Fruit fly (Drosophila melanogaster) whole organism, embryonic: ENCODE results near the gene CG13829.
A peak's percentile ranks its signal among the peaks of the same experiment; 100 is the strongest.

ENCODE experiments used
- Abd-B ChIP-seq: fragments of 200-800 bp; sonication (Bioruptor generic); optimal IDR thresholded peaks from 2 replicates; lab custom pipeline; 2018; ENCODE audit warnings: missing biosample characterization, mild to moderate bottlenecking, missing genetic modification characterization, moderate library complexity
- BEAF-32 ChIP-seq: fragments of 200-800 bp; sonication (Bioruptor generic); optimal IDR thresholded peaks from 3 replicates; lab custom pipeline; 2017; ENCODE audit warnings: missing biosample characterization, missing genetic modification characterization, mild to moderate bottlenecking, moderate library complexity, missing genetic modification reagents
- CG10147 ChIP-seq: fragments of 200-800 bp; sonication (Bioruptor generic); optimal IDR thresholded peaks from 2 replicates; lab custom pipeline; 2019; ENCODE audit warnings: missing biosample characterization, mild to moderate bottlenecking, missing genetic modification characterization, moderate library complexity
- CG10462 ChIP-seq: fragments of 200-800 bp; sonication (Bioruptor generic); optimal IDR thresholded peaks from 2 replicates; lab custom pipeline; 2016; ENCODE audit warnings: missing biosample characterization, missing genetic modification characterization
- CG10959 ChIP-seq: fragments of 200-800 bp; sonication (Bioruptor generic); IDR thresholded peaks from 2 replicates; pipeline ENCODE4 v1.3.6; 2022; ENCODE audit warnings: missing biosample characterization, missing genetic modification characterization
- CG11093 ChIP-seq: fragments of 200-800 bp; sonication (Bioruptor generic); IDR thresholded peaks from 3 replicates; pipeline ENCODE4 v1.3.6; 2022; ENCODE audit warnings: missing biosample characterization, missing genetic modification characterization
- CG11247 ChIP-seq: fragments of 200-800 bp; sonication (Bioruptor generic); IDR thresholded peaks from 2 replicates; pipeline ENCODE4 v1.3.6; 2022; ENCODE audit warnings: missing biosample characterization, missing genetic modification characterization
- CG11723 ChIP-seq: fragments of 200-800 bp; sonication (Bioruptor generic); optimal IDR thresholded peaks from 2 replicates; lab custom pipeline; 2017; ENCODE audit warnings: missing biosample characterization, mild to moderate bottlenecking, missing genetic modification characterization
- CG12104 ChIP-seq: fragments of 200-800 bp; sonication (Bioruptor generic); optimal IDR thresholded peaks from 3 replicates; lab custom pipeline; 2016; ENCODE audit warnings: missing biosample characterization, missing genetic modification characterization
- CG1233 ChIP-seq: fragments of 200-800 bp; sonication (Bioruptor generic); optimal IDR thresholded peaks from 4 replicates; lab custom pipeline; 2018; ENCODE audit warnings: missing biosample characterization, mild to moderate bottlenecking, missing genetic modification characterization
- CG14441 ChIP-seq: fragments of 200-800 bp; sonication (Bioruptor generic); IDR thresholded peaks from 2 replicates; pipeline ENCODE4 v1.3.6; 2022; ENCODE audit warnings: missing biosample characterization, missing genetic modification characterization
- CG14710 ChIP-seq: fragments of 200-800 bp; sonication (Bioruptor generic); optimal IDR thresholded peaks from 3 replicates; lab custom pipeline; 2019; ENCODE audit warnings: missing biosample characterization, mild to moderate bottlenecking, missing genetic modification characterization, moderate library complexity
- CG17802 ChIP-seq: fragments of 200-800 bp; sonication (Bioruptor generic); optimal IDR thresholded peaks from 2 replicates; lab custom pipeline; 2018; ENCODE audit warnings: missing biosample characterization, mild to moderate bottlenecking, missing genetic modification characterization, moderate library complexity
- CG30020 ChIP-seq: fragments of 200-800 bp; optimal IDR thresholded peaks from 2 replicates; lab custom pipeline; 2019; ENCODE audit warnings: missing biosample characterization, mild to moderate bottlenecking, missing genetic modification characterization, moderate library complexity
- CG31224 ChIP-seq: fragments of 200-800 bp; sonication (Bioruptor generic); IDR thresholded peaks from 2 replicates; pipeline ENCODE4 v1.3.6; 2022; ENCODE audit warnings: missing biosample characterization, missing genetic modification characterization
- CG3163 ChIP-seq: fragments of 200-800 bp; sonication (Bioruptor generic); optimal IDR thresholded peaks from 3 replicates; lab custom pipeline; 2016; ENCODE audit warnings: missing biosample characterization, missing genetic modification characterization
- CG3847 ChIP-seq: fragments of 200-800 bp; sonication (Bioruptor generic); IDR thresholded peaks from 2 replicates; pipeline ENCODE4 v1.3.6; 2022; ENCODE audit warnings: missing biosample characterization, missing genetic modification characterization
- CG42726 ChIP-seq: fragments of 200-800 bp; sonication (Bioruptor generic); IDR thresholded peaks from 2 replicates; pipeline ENCODE4 v1.3.6; 2022; ENCODE audit warnings: missing biosample characterization, missing genetic modification characterization; ENCODE audit not compliant: partially characterized antibody
- CG4328 ChIP-seq: fragments of 200-800 bp; sonication (Bioruptor generic); optimal IDR thresholded peaks from 3 replicates; lab custom pipeline; 2017; ENCODE audit warnings: missing biosample characterization, missing genetic modification reagents, missing genetic modification characterization
- CG5953 ChIP-seq: fragments of 200-800 bp; sonication (Bioruptor generic); IDR thresholded peaks from 2 replicates; pipeline ENCODE4 v1.3.6; 2022; ENCODE audit warnings: missing biosample characterization, missing genetic modification characterization
- CG6683 ChIP-seq: fragments of 200-800 bp; sonication (Bioruptor generic); optimal IDR thresholded peaks from 2 replicates; lab custom pipeline; 2017; ENCODE audit warnings: missing biosample characterization, mild to moderate bottlenecking, missing genetic modification characterization, missing genetic modification reagents
- CG6689 ChIP-seq: fragments of 200-800 bp; sonication (Bioruptor generic); IDR thresholded peaks from 2 replicates; pipeline ENCODE4 v1.3.6; 2022; ENCODE audit warnings: missing biosample characterization, missing genetic modification characterization
- CG7271 ChIP-seq: fragments of 200-800 bp; sonication (Bioruptor generic); optimal IDR thresholded peaks from 2 replicates; lab custom pipeline; 2018; ENCODE audit warnings: missing biosample characterization, mild to moderate bottlenecking, missing genetic modification characterization, moderate library complexity
- CG8359 ChIP-seq: fragments of 200-800 bp; sonication (Bioruptor generic); optimal IDR thresholded peaks from 2 replicates; lab custom pipeline; 2017; ENCODE audit warnings: missing biosample characterization, mild to moderate bottlenecking, missing genetic modification characterization, borderline replicate concordance
- Dbx ChIP-seq: fragments of 200-800 bp; sonication (Bioruptor generic); IDR thresholded peaks from 3 replicates; pipeline ENCODE4 v1.3.6; 2022; ENCODE audit warnings: missing biosample characterization, missing genetic modification characterization
- E2f2 ChIP-seq: fragments of 200-800 bp; sonication (Bioruptor generic); IDR thresholded peaks from 2 replicates; pipeline ENCODE4 v1.3.6; 2022; ENCODE audit warnings: missing biosample characterization, missing genetic modification characterization
- ERR ChIP-seq: fragments of 200-800 bp; sonication (Bioruptor generic); optimal IDR thresholded peaks from 2 replicates; lab custom pipeline; 2016; ENCODE audit warnings: missing biosample characterization, missing genetic modification characterization
- HHEX ChIP-seq: fragments of 200-800 bp; sonication (Bioruptor generic); optimal IDR thresholded peaks from 3 replicates; lab custom pipeline; 2017; ENCODE audit warnings: missing biosample characterization, mild to moderate bottlenecking, missing genetic modification characterization, missing genetic modification reagents
- Hr51 ChIP-seq, 2 experiments: fragments of 200-800 bp; sonication (Bioruptor generic); optimal IDR thresholded peaks; 2 replicates in 1 of 2; 3 replicates in 1 of 2; lab custom pipeline; 2016 to 2018; ENCODE audit warnings: missing biosample characterization in 2 of 2, missing genetic modification characterization in 2 of 2, mild to moderate bottlenecking in 1 of 2, moderate library complexity in 1 of 2
- Lhr ChIP-seq: fragments of 200-800 bp; sonication (Bioruptor generic); optimal IDR thresholded peaks from 3 replicates; lab custom pipeline; 2017; ENCODE audit warnings: mild to moderate bottlenecking, missing biosample characterization, missing genetic modification reagents, missing genetic modification characterization
- NFAT ChIP-seq: fragments of 200-800 bp; sonication (Bioruptor generic); IDR thresholded peaks from 2 replicates; pipeline ENCODE4 v1.3.6; 2022; ENCODE audit warnings: missing biosample characterization, missing genetic modification characterization
- Oli ChIP-seq: fragments of 200-800 bp; sonication (Bioruptor generic); optimal IDR thresholded peaks from 2 replicates; lab custom pipeline; 2018; ENCODE audit warnings: missing biosample characterization, mild to moderate bottlenecking, missing genetic modification characterization, moderate library complexity
- Optix ChIP-seq: fragments of 200-800 bp; sonication (Bioruptor generic); IDR thresholded peaks from 3 replicates; pipeline ENCODE4 v1.3.6; 2022; ENCODE audit warnings: missing biosample characterization, missing genetic modification characterization
- Sox102F ChIP-seq: fragments of 200-800 bp; sonication (Bioruptor generic); optimal IDR thresholded peaks from 2 replicates; lab custom pipeline; 2018; ENCODE audit warnings: missing biosample characterization, mild to moderate bottlenecking, missing genetic modification characterization, moderate library complexity
- abd-A ChIP-seq: fragments of 200-800 bp; sonication (Bioruptor generic); optimal IDR thresholded peaks from 3 replicates; lab custom pipeline; 2019; ENCODE audit warnings: missing biosample characterization, mild to moderate bottlenecking, missing genetic modification characterization, moderate library complexity
- bsh ChIP-seq, 2 experiments: fragments of 200-800 bp; sonication (Bioruptor generic); optimal IDR thresholded peaks; 2 replicates each; lab custom pipeline; 2017 to 2018; ENCODE audit warnings: mild to moderate bottlenecking in 2 of 2, missing biosample characterization in 2 of 2, missing genetic modification characterization in 2 of 2, moderate library complexity in 1 of 2
- caup ChIP-seq: fragments of 200-800 bp; sonication (Bioruptor generic); optimal IDR thresholded peaks from 3 replicates; lab custom pipeline; 2017; ENCODE audit warnings: missing biosample characterization, mild to moderate bottlenecking, missing genetic modification characterization, moderate library complexity; ENCODE audit not compliant: severe bottlenecking
- chm ChIP-seq: fragments of 200-800 bp; sonication (Bioruptor generic); IDR thresholded peaks from 2 replicates; pipeline ENCODE4 v1.3.6; 2022; ENCODE audit warnings: missing biosample characterization, missing genetic modification characterization
- ci ChIP-seq: fragments of 200-800 bp; sonication (Bioruptor generic); IDR thresholded peaks from 3 replicates; pipeline ENCODE4 v1.3.6; 2022; ENCODE audit warnings: missing biosample characterization, missing genetic modification characterization
- crc ChIP-seq: fragments of 200-800 bp; sonication (Bioruptor generic); optimal IDR thresholded peaks from 2 replicates; lab custom pipeline; 2016; ENCODE audit warnings: missing biosample characterization, missing genetic modification characterization
- ftz-f1 ChIP-seq: fragments of 200-800 bp; sonication (Bioruptor generic); optimal IDR thresholded peaks from 2 replicates; lab custom pipeline; 2016; ENCODE audit warnings: missing biosample characterization, missing genetic modification characterization
- gce ChIP-seq: fragments of 200-800 bp; sonication (Bioruptor generic); IDR thresholded peaks from 3 replicates; pipeline ENCODE4 v1.3.6; 2022; ENCODE audit warnings: missing biosample characterization, missing genetic modification characterization
- ind ChIP-seq: fragments of 200-800 bp; sonication (Bioruptor generic); optimal IDR thresholded peaks from 3 replicates; lab custom pipeline; 2016; ENCODE audit warnings: missing biosample characterization, missing genetic modification characterization
- ken ChIP-seq: fragments of 200-800 bp; sonication (Bioruptor generic); IDR thresholded peaks from 3 replicates; pipeline ENCODE4 v1.3.6; 2022; ENCODE audit warnings: missing biosample characterization, missing genetic modification characterization
- lilli ChIP-seq: fragments of 200-800 bp; sonication (Bioruptor generic); optimal IDR thresholded peaks from 3 replicates; lab custom pipeline; 2016; ENCODE audit warnings: missing biosample characterization, missing genetic modification characterization
- nmo ChIP-seq: fragments of 200-800 bp; sonication (Bioruptor generic); optimal IDR thresholded peaks from 2 replicates; lab custom pipeline; 2018; ENCODE audit warnings: missing biosample characterization, mild to moderate bottlenecking, missing genetic modification characterization, moderate library complexity
- pb ChIP-seq: fragments of 200-800 bp; sonication (Bioruptor generic); optimal IDR thresholded peaks from 3 replicates; lab custom pipeline; 2016; ENCODE audit warnings: missing biosample characterization, missing genetic modification characterization
- sd ChIP-seq: fragments of 200-800 bp; sonication (Bioruptor generic); optimal IDR thresholded peaks from 3 replicates; lab custom pipeline; 2018; ENCODE audit warnings: missing biosample characterization, mild to moderate bottlenecking, missing genetic modification characterization, moderate library complexity
- so ChIP-seq: fragments of 200-800 bp; sonication (Bioruptor generic); IDR thresholded peaks from 3 replicates; pipeline ENCODE4 v1.3.6; 2022; ENCODE audit warnings: missing biosample characterization, missing genetic modification characterization
- stwl ChIP-seq: fragments of 200-800 bp; sonication (Bioruptor generic); optimal IDR thresholded peaks from 3 replicates; lab custom pipeline; 2018; ENCODE audit warnings: missing biosample characterization, mild to moderate bottlenecking, missing genetic modification characterization, moderate library complexity
- unpg ChIP-seq: fragments of 200-800 bp; sonication (Bioruptor generic); optimal IDR thresholded peaks from 3 replicates; lab custom pipeline; 2018; ENCODE audit warnings: missing biosample characterization, mild to moderate bottlenecking, missing genetic modification characterization, moderate library complexity

Gene CG13829

dm6 chr3R:23157664-23158151, 3.4 kb downstream of the CG13829 start, which contains the start of gene unk (continued):
- TF ChIP-seq crc (GFP tag; lab: Kevin White, UChicago) (no peak), gce (GFP tag; lab: Robert Waterston, UW) (no peak), CG3163 (GFP tag; lab: Kevin White, UChicago) (peak; percentile 53), CG31224 (GFP tag; lab: Robert Waterston, UW) (no peak), NFAT (GFP tag; lab: Robert Waterston, UW) (peak; percentile 68), E2f2 (GFP tag; lab: Robert Waterston, UW) (peak; percentile 95), CG10462 (GFP tag; lab: Kevin White, UChicago) (no peak), Abd-B (no peak), CG14710 (tag; lab: Kevin White, UChicago) (peak; percentile 34), CG6683 (GFP tag; lab: Kevin White, UChicago) (no peak), abd-A (tag; lab: Kevin White, UChicago) (no peak), chm (GFP tag; lab: Robert Waterston, UW) (no peak), CG10147 (no peak), ERR (GFP tag; lab: Kevin White, UChicago) (peak; percentile 55), Oli (tag; lab: Kevin White, UChicago) (no peak), unpg (GFP tag; lab: Kevin White, UChicago) (no peak), CG10959 (GFP tag; lab: Robert Waterston, UW) (no peak), Sox102F (GFP tag; lab: Kevin White, UChicago) (no peak), nmo (peak; percentile 8), CG1233 (no peak), CG4328 (GFP tag; lab: Kevin White, UChicago) (no peak), lilli (peak; percentile 17), ftz-f1 (GFP tag; lab: Kevin White, UChicago) (no peak), CG7271 (no peak), CG3847 (GFP tag; lab: Robert Waterston, UW) (peak; percentile 50), CG12104 (GFP tag; lab: Kevin White, UChicago) (no peak), CG17802 (no peak), ind (GFP tag; lab: Kevin White, UChicago) (no peak), stwl (tag; lab: Kevin White, UChicago) (peak; percentile 34), CG42726 (GFP tag; lab: Robert Waterston, UW) (peak; percentile 97), Dbx (peak; percentile 52), BEAF-32 (peak; percentile 98), CG11247 (GFP tag; lab: Robert Waterston, UW) (no peak), caup (GFP tag; lab: Kevin White, UChicago) (no peak), ken (GFP tag; lab: Robert Waterston, UW) (0 out of 3 replicates have a peak, but pooled peaks have one; percentile 29), CG30020 (no peak), CG8359 (GFP tag; lab: Kevin White, UChicago) (no peak), CG6689 (no peak)

dm6 chr3R:23156865-23157515, 4.1 kb downstream of the CG13829 start:
- TF ChIP-seq ci (GFP tag; lab: Robert Waterston, UW) (peak; percentile 49; the same call in 1 of the 3 replicates), HHEX (no peak), CG11723 (GFP tag; lab: Kevin White, UChicago) (peak; percentile 14), CG5953 (GFP tag; lab: Robert Waterston, UW) (0 out of 2 replicates have a peak, but pooled peaks have one; percentile 19), pb (GFP tag; lab: Kevin White, UChicago) (no peak), Optix (GFP tag; lab: Robert Waterston, UW) (no peak; the same call in 2 of the 3 replicates), sd (tag; lab: Kevin White, UChicago) (peak; percentile 59), Hr51 (GFP tag; optimal IDR thresholded peaks at IDR 0.05; lab: Kevin White, UChicago) (peak in 1 of 2 experiments; percentile 50), bsh (GFP tag; optimal IDR thresholded peaks at IDR 0.05; lab: Kevin White, UChicago) (peak in 1 of 2 experiments; percentile 30), Lhr (no peak), CG11093 (GFP tag; lab: Robert Waterston, UW) (no peak), CG14441 (no peak), so (GFP tag; lab: Robert Waterston, UW) (no peak; the same call in 2 of the 3 replicates)
